Worm (Caenorhabditis elegans): Measurements from ENCODE around the gene pcdr-1.

DNA sequence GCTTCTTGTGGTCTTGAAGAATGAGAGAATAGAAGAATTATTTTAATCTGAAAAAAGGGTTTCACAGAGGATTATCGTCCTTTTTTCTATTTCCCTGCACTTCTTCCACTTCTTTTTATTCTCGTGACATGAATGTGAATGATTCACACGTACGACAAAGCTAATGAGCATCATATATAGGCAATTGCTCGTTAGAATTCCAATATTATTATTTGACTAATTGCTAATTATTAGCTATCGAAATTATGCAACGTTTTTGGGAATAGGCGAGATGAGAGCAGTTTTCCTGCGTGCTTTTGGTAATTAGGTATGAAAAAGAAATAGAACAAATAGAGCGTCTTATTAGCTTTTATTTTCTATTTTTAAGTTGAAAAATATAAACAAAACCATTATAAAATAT lies 8.8 kb upstream of the pcdr-1 start:
- TF ChIP-seq snpc-4 (GFP tag; optimal IDR thresholded peaks at IDR 0.05): no peak
- TF ChIP-seq snpc-4 (tag; optimal IDR thresholded peaks at IDR 0.05): no peak
- no peak for TF ChIP-seq sea-2 (GFP tag; IDR thresholded peaks at IDR 0.05)
- no peak for TF ChIP-seq pha-4 (tag; optimal IDR thresholded peaks at IDR 0.05)
